Worm (Caenorhabditis elegans) whole organism, mixed stage, embryonic: ENCODE data around the gene C29F3.3.

Source experiments
- M03D4.4 ChIP-seq: sonication (generic microtip); optimal IDR thresholded peaks from 2 replicates; lab custom pipeline; 2017; ENCODE audit warnings: mild to moderate bottlenecking, missing genetic modification characterization, missing compliant biosample characterization
- blmp-1 ChIP-seq: fragments of 150-350 bp; optimal IDR thresholded peaks from 2 replicates; lab custom pipeline; 2014; ENCODE audit warnings: missing biosample characterization, missing genetic modification characterization
- ceh-39 ChIP-seq: fragments of 150-350 bp; optimal IDR thresholded peaks from 2 replicates; lab custom pipeline; 2014; ENCODE audit warnings: missing biosample characterization, missing genetic modification characterization
- ceh-43 ChIP-seq: fragments of 200-800 bp; sonication (Bioruptor generic); optimal IDR thresholded peaks from 2 replicates; lab custom pipeline; 2018; ENCODE audit warnings: mild to moderate bottlenecking, missing genetic modification characterization, moderate library complexity, missing compliant biosample characterization
- ceh-83 ChIP-seq: fragments of 200-800 bp; sonication (Bioruptor generic); optimal IDR thresholded peaks from 2 replicates; lab custom pipeline; 2018; ENCODE audit warnings: mild to moderate bottlenecking, missing genetic modification characterization, missing compliant biosample characterization
- ces-1 ChIP-seq: fragments of 150-350 bp; optimal IDR thresholded peaks from 2 replicates; lab custom pipeline; 2014; ENCODE audit warnings: missing biosample characterization, missing genetic modification reagents, missing genetic modification characterization
- cnd-1 ChIP-seq: fragments of 200-800 bp; sonication (Bioruptor generic); optimal IDR thresholded peaks from 2 replicates; lab custom pipeline; 2018; ENCODE audit warnings: mild to moderate bottlenecking, missing genetic modification characterization, missing compliant biosample characterization
- drap-1 ChIP-seq: fragments of 200-800 bp; sonication (Bioruptor generic); optimal IDR thresholded peaks from 3 replicates; lab custom pipeline; 2018; ENCODE audit warnings: mild to moderate bottlenecking, missing genetic modification characterization, missing compliant biosample characterization
- elt-1 ChIP-seq: sonication (generic microtip); optimal IDR thresholded peaks from 2 replicates; lab custom pipeline; 2017; ENCODE audit warnings: missing genetic modification characterization, mild to moderate bottlenecking, missing compliant biosample characterization, antibody characterized with exemption, moderate library complexity, borderline replicate concordance; ENCODE audit not compliant: insufficient read depth
- flh-1 ChIP-seq: fragments of 200-800 bp; sonication (Bioruptor generic); optimal IDR thresholded peaks from 2 replicates; lab custom pipeline; 2018; ENCODE audit warnings: mild to moderate bottlenecking, missing genetic modification characterization, moderate library complexity, missing compliant biosample characterization
- ham-2 ChIP-seq: fragments of 200-800 bp; sonication (Bioruptor generic); optimal IDR thresholded peaks from 2 replicates; lab custom pipeline; 2018; ENCODE audit warnings: mild to moderate bottlenecking, missing genetic modification characterization, missing compliant biosample characterization
- hlh-1 ChIP-seq: fragments of 150-350 bp; optimal IDR thresholded peaks from 2 replicates; lab custom pipeline; 2014; ENCODE audit warnings: missing biosample characterization, missing genetic modification reagents, missing genetic modification characterization
- lin-13 ChIP-seq: fragments of 150-350 bp; optimal IDR thresholded peaks from 2 replicates; lab custom pipeline; 2014; ENCODE audit warnings: missing biosample characterization, missing genetic modification characterization
- lin-32 ChIP-seq: fragments of 200-800 bp; sonication (Bioruptor generic); optimal IDR thresholded peaks from 2 replicates; lab custom pipeline; 2018; ENCODE audit warnings: mild to moderate bottlenecking, missing genetic modification characterization, missing compliant biosample characterization
- lsy-2 ChIP-seq: fragments of 150-350 bp; optimal IDR thresholded peaks from 2 replicates; lab custom pipeline; 2014; ENCODE audit warnings: missing biosample characterization, missing genetic modification characterization
- mab-5 ChIP-seq: fragments of 150-350 bp; optimal IDR thresholded peaks from 2 replicates; lab custom pipeline; 2014; ENCODE audit warnings: missing biosample characterization, missing genetic modification characterization
- mep-1 ChIP-seq: fragments of 150-350 bp; optimal IDR thresholded peaks from 2 replicates; lab custom pipeline; 2017; ENCODE audit warnings: missing biosample characterization, missing genetic modification reagents, missing genetic modification characterization, inconsistent platforms
- mls-2 ChIP-seq: sonication (generic microtip); optimal IDR thresholded peaks from 2 replicates; lab custom pipeline; 2016; ENCODE audit warnings: mild to moderate bottlenecking, missing genetic modification characterization, moderate library complexity, missing compliant biosample characterization
- nhr-12 ChIP-seq: fragments of 150-350 bp; optimal IDR thresholded peaks from 2 replicates; lab custom pipeline; 2014; ENCODE audit warnings: missing biosample characterization, missing genetic modification characterization
- nhr-2 ChIP-seq: fragments of 150-350 bp; optimal IDR thresholded peaks from 2 replicates; lab custom pipeline; 2014; ENCODE audit warnings: missing biosample characterization, missing genetic modification characterization
- nhr-28 ChIP-seq: fragments of 150-350 bp; optimal IDR thresholded peaks from 2 replicates; lab custom pipeline; 2014; ENCODE audit warnings: missing biosample characterization, missing genetic modification characterization
- nhr-76 ChIP-seq: sonication (generic microtip); optimal IDR thresholded peaks from 2 replicates; lab custom pipeline; 2017; ENCODE audit warnings: missing biosample characterization, missing genetic modification characterization
- pha-4 ChIP-seq: fragments of 150-350 bp; optimal IDR thresholded peaks from 2 replicates; lab custom pipeline; 2018; ENCODE audit warnings: missing biosample characterization, missing genetic modification reagents, missing genetic modification characterization
- sem-2 ChIP-seq: fragments of 200-800 bp; sonication (Bioruptor generic); optimal IDR thresholded peaks from 2 replicates; lab custom pipeline; 2018; ENCODE audit warnings: mild to moderate bottlenecking, missing genetic modification characterization, missing compliant biosample characterization
- snpc-4 ChIP-seq: fragments of 150-350 bp; optimal IDR thresholded peaks from 2 replicates; lab custom pipeline; 2014; ENCODE audit warnings: missing biosample characterization, missing genetic modification characterization
- sptf-1 ChIP-seq: sonication (generic microtip); optimal IDR thresholded peaks from 2 replicates; lab custom pipeline; 2017; ENCODE audit warnings: mild to moderate bottlenecking, missing genetic modification characterization, moderate library complexity, missing compliant biosample characterization
- tbx-8 ChIP-seq: fragments of 200-800 bp; sonication (Bioruptor generic); optimal IDR thresholded peaks from 2 replicates; lab custom pipeline; 2018; ENCODE audit warnings: mild to moderate bottlenecking, missing genetic modification characterization, moderate library complexity, missing compliant biosample characterization
- unc-120 ChIP-seq: sonication (generic microtip); optimal IDR thresholded peaks from 2 replicates; lab custom pipeline; 2017; ENCODE audit warnings: missing genetic modification characterization, missing compliant biosample characterization; ENCODE audit not compliant: poor library complexity, severe bottlenecking
- unc-39 ChIP-seq: fragments of 150-350 bp; optimal IDR thresholded peaks from 2 replicates; lab custom pipeline; 2014; ENCODE audit warnings: missing biosample characterization, missing genetic modification characterization
- unc-62 ChIP-seq: fragments of 150-350 bp; optimal IDR thresholded peaks from 2 replicates; lab custom pipeline; 2014; ENCODE audit warnings: missing biosample characterization, missing genetic modification reagents, missing genetic modification characterization
- zip-8 ChIP-seq: fragments of 150-350 bp; optimal IDR thresholded peaks from 2 replicates; lab custom pipeline; 2014; ENCODE audit warnings: missing biosample characterization, missing genetic modification characterization
- ztf-11 ChIP-seq: fragments of 150-350 bp; optimal IDR thresholded peaks from 2 replicates; lab custom pipeline; 2014; ENCODE audit warnings: missing biosample characterization, missing genetic modification characterization

The C29F3.3 gene

ce11 chrV:15383739-15384138 lies 36.5 kb upstream of the C29F3.3 start, which contains the start of gene str-88:
Gene str-88 (minus strand): TSS chrV:15383839.
- TF ChIP-seq ztf-11 (no peak), snpc-4 (tag; lab: Kevin White, UChicago) (no peak), ham-2 (GFP tag; lab: Kevin White, UChicago) (no peak), blmp-1 (tag; lab: Kevin White, UChicago) (no peak), nhr-28 (tag; lab: Kevin White, UChicago) (no peak), sem-2 (GFP tag; lab: Kevin White, UChicago) (no peak), elt-1 (tag; lab: Kevin White, UChicago) (no peak), hlh-1 (tag; lab: Kevin White, UChicago) (no peak), sptf-1 (tag; lab: Kevin White, UChicago) (no peak), drap-1 (GFP tag; lab: Kevin White, UChicago) (no peak), ceh-83 (GFP tag; lab: Kevin White, UChicago) (no peak), nhr-12 (no peak), nhr-76 (tag; lab: Kevin White, UChicago) (no peak), unc-39 (tag; lab: Kevin White, UChicago) (no peak), lin-13 (tag; lab: Kevin White, UChicago) (no peak)

ce11 chrV:15380857-15381256 lies 33.7 kb upstream of the C29F3.3 start, which contains the start of gene dhs-23:
Gene dhs-23 (plus strand): TSS chrV:15381219.
- no peak for TF ChIP-seq ces-1
- no peak for TF ChIP-seq mab-5 (tag; lab: Kevin White, UChicago)
- no peak for TF ChIP-seq lin-13 (tag; lab: Kevin White, UChicago)
- TF ChIP-seq snpc-4 (tag; lab: Kevin White, UChicago), result no peak
- no peak for TF ChIP-seq drap-1 (GFP tag; lab: Kevin White, UChicago)
- TF ChIP-seq nhr-28 (tag; lab: Kevin White, UChicago), result no peak
- no peak for TF ChIP-seq elt-1 (tag; lab: Kevin White, UChicago)
- no peak for TF ChIP-seq unc-39 (tag; lab: Kevin White, UChicago)
- TF ChIP-seq nhr-12, result no peak
- no peak for TF ChIP-seq sem-2 (GFP tag; lab: Kevin White, UChicago)
- TF ChIP-seq M03D4.4, result no peak
- TF ChIP-seq tbx-8, result no peak
- TF ChIP-seq mep-1, result no peak
- no peak for TF ChIP-seq ceh-83 (GFP tag; lab: Kevin White, UChicago)
- no peak for TF ChIP-seq blmp-1 (tag; lab: Kevin White, UChicago)
- no peak for TF ChIP-seq mls-2
- no peak for TF ChIP-seq cnd-1 (tag; lab: Kevin White, UChicago)
- TF ChIP-seq ceh-39 (tag; lab: Kevin White, UChicago), result no peak
- TF ChIP-seq pha-4 (tag; lab: Kevin White, UChicago), result no peak
- TF ChIP-seq unc-120, result no peak

ce11 chrV:15379817-15380216 lies 32.6 kb upstream of the C29F3.3 start, which contains the start of gene srh-251:
Gene srh-251 (minus strand): TSS chrV:15379917.
- no peak for TF ChIP-seq ztf-11
- no peak for TF ChIP-seq nhr-28 (tag; lab: Kevin White, UChicago)
- TF ChIP-seq M03D4.4, result no peak
- TF ChIP-seq flh-1 (GFP tag; lab: Kevin White, UChicago), result no peak
- no peak for TF ChIP-seq snpc-4 (tag; lab: Kevin White, UChicago)
- no peak for TF ChIP-seq nhr-2 (tag; lab: Kevin White, UChicago)
- no peak for TF ChIP-seq cnd-1 (tag; lab: Kevin White, UChicago)
- TF ChIP-seq mls-2, result no peak
- TF ChIP-seq mep-1, result no peak
- TF ChIP-seq blmp-1 (tag; lab: Kevin White, UChicago), result no peak
- no peak for TF ChIP-seq pha-4 (tag; lab: Kevin White, UChicago)
- TF ChIP-seq zip-8 (tag; lab: Kevin White, UChicago), result no peak
- TF ChIP-seq drap-1 (GFP tag; lab: Kevin White, UChicago), result no peak
- TF ChIP-seq ceh-43, result no peak
- no peak for TF ChIP-seq ceh-39 (tag; lab: Kevin White, UChicago)
- no peak for TF ChIP-seq lin-32 (GFP tag; lab: Kevin White, UChicago)

ce11 chrV:15377903-15378302 lies 30.7 kb upstream of the C29F3.3 start, which contains the start of gene srh-122:
Gene srh-122 (minus strand): TSS chrV:15378003.
- TF ChIP-seq snpc-4 (tag; lab: Kevin White, UChicago), result no peak
- no peak for TF ChIP-seq mls-2
- TF ChIP-seq lsy-2 (tag; lab: Kevin White, UChicago), result no peak
- TF ChIP-seq pha-4 (tag; lab: Kevin White, UChicago), result no peak
- TF ChIP-seq unc-62 (GFP tag; lab: Kevin White, UChicago), result no peak
- no peak for TF ChIP-seq ceh-83 (GFP tag; lab: Kevin White, UChicago)
- no peak for TF ChIP-seq ztf-11
- TF ChIP-seq unc-120, result no peak
- no peak for TF ChIP-seq nhr-2 (tag; lab: Kevin White, UChicago)
- TF ChIP-seq mep-1, result no peak
- TF ChIP-seq blmp-1 (tag; lab: Kevin White, UChicago), result no peak
- no peak for TF ChIP-seq sptf-1 (tag; lab: Kevin White, UChicago)
